Fruit fly (Drosophila melanogaster) whole organism, embryonic: Measurements from ENCODE around the gene CG7536.

ENCODE experiments used
- B-H2 ChIP-seq: fragments of 200-800 bp; sonication (Bioruptor generic); optimal IDR thresholded peaks from 2 replicates; lab custom pipeline; 2018; ENCODE audit warnings: missing biosample characterization, mild to moderate bottlenecking, missing genetic modification characterization
- C15 ChIP-seq: fragments of 200-800 bp; sonication (Bioruptor generic); IDR thresholded peaks from 3 replicates; pipeline ENCODE4 v1.3.6; 2022; ENCODE audit warnings: missing biosample characterization, missing genetic modification characterization
- CG10654 ChIP-seq: fragments of 200-800 bp; sonication (Bioruptor generic); optimal IDR thresholded peaks from 2 replicates; lab custom pipeline; 2016; ENCODE audit warnings: missing biosample characterization, missing genetic modification characterization
- CG10979 ChIP-seq: fragments of 200-800 bp; sonication (Bioruptor generic); optimal IDR thresholded peaks from 2 replicates; lab custom pipeline; 2018; ENCODE audit warnings: missing biosample characterization, mild to moderate bottlenecking, missing genetic modification characterization, moderate library complexity
- CG11398 ChIP-seq: fragments of 200-800 bp; sonication (Bioruptor generic); optimal IDR thresholded peaks from 2 replicates; lab custom pipeline; 2016; ENCODE audit warnings: missing biosample characterization, missing genetic modification characterization
- CG11504 ChIP-seq: fragments of 200-800 bp; sonication (Bioruptor generic); optimal IDR thresholded peaks from 3 replicates; lab custom pipeline; 2019; ENCODE audit warnings: missing biosample characterization, mild to moderate bottlenecking, missing genetic modification characterization, moderate library complexity
- CG11696 ChIP-seq: fragments of 200-800 bp; sonication (Bioruptor generic); IDR thresholded peaks from 2 replicates; pipeline ENCODE4 v1.3.6; 2022; ENCODE audit warnings: missing biosample characterization, missing genetic modification characterization
- CG13296 ChIP-seq: fragments of 200-800 bp; sonication (Bioruptor generic); optimal IDR thresholded peaks from 3 replicates; lab custom pipeline; 2018; ENCODE audit warnings: missing biosample characterization, mild to moderate bottlenecking, missing genetic modification characterization
- CG14710 ChIP-seq: fragments of 200-800 bp; sonication (Bioruptor generic); optimal IDR thresholded peaks from 3 replicates; lab custom pipeline; 2019; ENCODE audit warnings: missing biosample characterization, mild to moderate bottlenecking, missing genetic modification characterization, moderate library complexity
- CG15696 ChIP-seq: fragments of 200-800 bp; sonication (Bioruptor generic); optimal IDR thresholded peaks from 2 replicates; lab custom pipeline; 2019; ENCODE audit warnings: missing biosample characterization, mild to moderate bottlenecking, missing genetic modification characterization, moderate library complexity
- CG1832 ChIP-seq: fragments of 200-800 bp; sonication (Bioruptor generic); optimal IDR thresholded peaks from 2 replicates; lab custom pipeline; 2017; ENCODE audit warnings: missing biosample characterization, mild to moderate bottlenecking, missing genetic modification characterization, inconsistent platforms
- CG2116 ChIP-seq: fragments of 200-800 bp; sonication (Bioruptor generic); optimal IDR thresholded peaks from 3 replicates; lab custom pipeline; 2018; ENCODE audit warnings: missing biosample characterization, mild to moderate bottlenecking, missing genetic modification characterization
- CG30020 ChIP-seq: fragments of 200-800 bp; optimal IDR thresholded peaks from 2 replicates; lab custom pipeline; 2019; ENCODE audit warnings: missing biosample characterization, mild to moderate bottlenecking, missing genetic modification characterization, moderate library complexity
- CG3407 ChIP-seq: fragments of 200-800 bp; sonication (Bioruptor generic); optimal IDR thresholded peaks from 2 replicates; lab custom pipeline; 2018; ENCODE audit warnings: missing biosample characterization, mild to moderate bottlenecking, missing genetic modification characterization
- CG34376 ChIP-seq: fragments of 200-800 bp; sonication (Bioruptor generic); optimal IDR thresholded peaks from 2 replicates; lab custom pipeline; 2018; ENCODE audit warnings: missing biosample characterization, mild to moderate bottlenecking, missing genetic modification characterization
- CG6689 ChIP-seq: fragments of 200-800 bp; sonication (Bioruptor generic); IDR thresholded peaks from 2 replicates; pipeline ENCODE4 v1.3.6; 2022; ENCODE audit warnings: missing biosample characterization, missing genetic modification characterization
- CG7963 ChIP-seq: fragments of 200-800 bp; sonication (Bioruptor generic); IDR thresholded peaks from 3 replicates; pipeline ENCODE4 v1.3.6; 2022; ENCODE audit warnings: missing biosample characterization, missing genetic modification characterization; ENCODE audit not compliant: partially characterized antibody
- CG8290 ChIP-seq, 3 experiments: fragments of 200-800 bp; sonication (Bioruptor generic); optimal IDR thresholded peaks; 2 replicates each; lab custom pipeline; 2016 to 2019; ENCODE audit warnings: missing biosample characterization in 3 of 3, missing genetic modification characterization in 3 of 3, mild to moderate bottlenecking in 2 of 3, moderate library complexity in 1 of 3
- CG9797 ChIP-seq: fragments of 200-800 bp; sonication (Bioruptor generic); optimal IDR thresholded peaks from 3 replicates; lab custom pipeline; 2018; ENCODE audit warnings: missing biosample characterization, mild to moderate bottlenecking, missing genetic modification characterization
- CG9932 ChIP-seq: fragments of 200-800 bp; sonication (Bioruptor generic); IDR thresholded peaks from 2 replicates; pipeline ENCODE4 v1.3.6; 2022; ENCODE audit warnings: missing biosample characterization, missing genetic modification characterization
- CoRest ChIP-seq: fragments of 200-800 bp; sonication (Bioruptor generic); optimal IDR thresholded peaks from 3 replicates; lab custom pipeline; 2018; ENCODE audit warnings: missing biosample characterization, mild to moderate bottlenecking, missing genetic modification characterization, moderate library complexity
- Dbx ChIP-seq: fragments of 200-800 bp; sonication (Bioruptor generic); IDR thresholded peaks from 3 replicates; pipeline ENCODE4 v1.3.6; 2022; ENCODE audit warnings: missing biosample characterization, missing genetic modification characterization
- Dfd ChIP-seq, 2 experiments: fragments of >200 bp; optimal IDR thresholded peaks; 2 replicates each; lab custom pipeline; 2017; ENCODE audit warnings: missing biosample characterization in 2 of 2, missing genetic modification characterization in 2 of 2
- Doc3 ChIP-seq: fragments of 200-800 bp; sonication (Bioruptor generic); IDR thresholded peaks from 3 replicates; pipeline ENCODE4 v1.3.6; 2022; ENCODE audit warnings: missing biosample characterization, missing genetic modification characterization; ENCODE audit not compliant: partially characterized antibody
- Fer3 ChIP-seq: fragments of 200-800 bp; sonication (Bioruptor generic); optimal IDR thresholded peaks from 2 replicates; lab custom pipeline; 2018; ENCODE audit warnings: missing biosample characterization, mild to moderate bottlenecking, missing genetic modification characterization, moderate library complexity
- Gsc ChIP-seq: fragments of 200-800 bp; sonication (Bioruptor generic); IDR thresholded peaks from 2 replicates; pipeline ENCODE4 v1.3.6; 2022; ENCODE audit warnings: missing biosample characterization, missing genetic modification characterization
- HLH4C ChIP-seq: fragments of 200-800 bp; sonication (Bioruptor generic); IDR thresholded peaks from 3 replicates; pipeline ENCODE4 v1.3.6; 2022; ENCODE audit warnings: missing biosample characterization, missing genetic modification characterization; ENCODE audit not compliant: partially characterized antibody
- HLH54F ChIP-seq: fragments of 200-800 bp; sonication (Bioruptor generic); optimal IDR thresholded peaks from 3 replicates; lab custom pipeline; 2016; ENCODE audit warnings: missing biosample characterization, missing genetic modification characterization
- Hr39 ChIP-seq: fragments of >200 bp; optimal IDR thresholded peaks from 2 replicates; lab custom pipeline; 2017
- Hr51 ChIP-seq, 2 experiments: fragments of 200-800 bp; sonication (Bioruptor generic); optimal IDR thresholded peaks; 2 replicates in 1 of 2; 3 replicates in 1 of 2; lab custom pipeline; 2016 to 2018; ENCODE audit warnings: missing biosample characterization in 2 of 2, missing genetic modification characterization in 2 of 2, mild to moderate bottlenecking in 1 of 2, moderate library complexity in 1 of 2
- MBD-R2 ChIP-seq: fragments of 200-800 bp; sonication (Bioruptor generic); IDR thresholded peaks from 2 replicates; pipeline ENCODE4 v1.3.6; 2022; ENCODE audit warnings: missing biosample characterization, missing genetic modification characterization
- Meics ChIP-seq: fragments of 200-800 bp; sonication (Bioruptor generic); optimal IDR thresholded peaks from 2 replicates; lab custom pipeline; 2017; ENCODE audit warnings: missing biosample characterization, mild to moderate bottlenecking, missing genetic modification characterization
- NK7.1 ChIP-seq: fragments of 200-800 bp; sonication (Bioruptor generic); optimal IDR thresholded peaks from 3 replicates; lab custom pipeline; 2016; ENCODE audit warnings: missing biosample characterization, missing genetic modification characterization
- Pdp1 ChIP-seq, 2 experiments: fragments of 200-800 bp; sonication (Bioruptor generic); optimal IDR thresholded peaks; 3 replicates each; lab custom pipeline; 2016; ENCODE audit warnings: missing biosample characterization in 2 of 2, missing genetic modification characterization in 2 of 2, mild to moderate bottlenecking in 1 of 2, moderate library complexity in 1 of 2
- Rfx ChIP-seq: fragments of 200-800 bp; sonication (Bioruptor generic); IDR thresholded peaks from 2 replicates; pipeline ENCODE4 v1.3.6; 2022; ENCODE audit warnings: missing biosample characterization, missing genetic modification characterization
- Scr ChIP-seq: fragments of 200-800 bp; sonication (Bioruptor generic); IDR thresholded peaks from 2 replicates; pipeline ENCODE4 v1.3.6; 2022; ENCODE audit warnings: missing biosample characterization, missing genetic modification characterization; ENCODE audit not compliant: partially characterized antibody
- Sry-δ ChIP-seq: fragments of 200-800 bp; sonication (Bioruptor generic); optimal IDR thresholded peaks from 2 replicates; lab custom pipeline; 2016; ENCODE audit warnings: missing biosample characterization, missing genetic modification characterization
- TFAM ChIP-seq: fragments of 200-800 bp; sonication (Bioruptor generic); optimal IDR thresholded peaks from 2 replicates; lab custom pipeline; 2017; ENCODE audit warnings: missing biosample characterization, missing genetic modification characterization, inconsistent platforms
- ash1 ChIP-seq: fragments of 200-800 bp; sonication (Bioruptor generic); optimal IDR thresholded peaks from 2 replicates; lab custom pipeline; 2018; ENCODE audit warnings: missing biosample characterization, mild to moderate bottlenecking, missing genetic modification characterization
- eve ChIP-seq, 2 experiments: fragments of >200 bp; optimal IDR thresholded peaks; 2 replicates each; lab custom pipeline; 2017; ENCODE audit warnings: missing biosample characterization in 2 of 2, missing genetic modification characterization in 2 of 2
- ham ChIP-seq: fragments of 200-800 bp; sonication (Bioruptor generic); IDR thresholded peaks from 2 replicates; pipeline ENCODE4 v1.3.6; 2022; ENCODE audit warnings: missing biosample characterization, missing genetic modification characterization
- hb ChIP-seq: fragments of 200-800 bp; sonication (Bioruptor generic); IDR thresholded peaks from 3 replicates; pipeline ENCODE4 v1.3.6; 2022; ENCODE audit warnings: missing biosample characterization, missing genetic modification characterization; ENCODE audit not compliant: partially characterized antibody
- hkb ChIP-seq, 2 experiments: fragments of 200-800 bp in 1 of 2; fragments of >200 bp in 1 of 2; sonication (Bioruptor generic) in 1 of 2; IDR thresholded peaks in 1 of 2; optimal IDR thresholded peaks in 1 of 2; 2 replicates each; pipeline versions ENCODE4 v1.3.6 to Lab custom; 2017 to 2022; ENCODE audit warnings: missing biosample characterization in 1 of 2, missing genetic modification characterization in 1 of 2
- knrl ChIP-seq: fragments of 200-800 bp; sonication (Bioruptor generic); IDR thresholded peaks from 3 replicates; pipeline ENCODE4 v1.3.6; 2022; ENCODE audit warnings: missing biosample characterization, missing genetic modification characterization; ENCODE audit not compliant: partially characterized antibody
- maf-S ChIP-seq: fragments of 200-800 bp; sonication (Bioruptor generic); optimal IDR thresholded peaks from 2 replicates; lab custom pipeline; 2016; ENCODE audit warnings: missing biosample characterization, missing genetic modification characterization
- mam ChIP-seq: fragments of 200-800 bp; sonication (Bioruptor generic); optimal IDR thresholded peaks from 3 replicates; lab custom pipeline; 2016; ENCODE audit warnings: missing biosample characterization, missing genetic modification characterization
- phol ChIP-seq: fragments of 200-800 bp; sonication (Bioruptor generic); optimal IDR thresholded peaks from 3 replicates; lab custom pipeline; 2018; ENCODE audit warnings: missing biosample characterization, mild to moderate bottlenecking, missing genetic modification characterization, moderate library complexity
- so ChIP-seq: fragments of 200-800 bp; sonication (Bioruptor generic); IDR thresholded peaks from 3 replicates; pipeline ENCODE4 v1.3.6; 2022; ENCODE audit warnings: missing biosample characterization, missing genetic modification characterization
- stc ChIP-seq: fragments of 200-800 bp; sonication (Bioruptor generic); IDR thresholded peaks from 2 replicates; pipeline ENCODE4 v1.3.6; 2022; ENCODE audit warnings: missing biosample characterization, missing genetic modification characterization
- tup ChIP-seq: fragments of 200-800 bp; sonication (Bioruptor generic); optimal IDR thresholded peaks from 2 replicates; lab custom pipeline; 2016; ENCODE audit warnings: missing biosample characterization, mild to moderate bottlenecking, missing genetic modification characterization, moderate library complexity

The CG7536 gene

dm6 chrX:18090333-18090732, 2.0 kb upstream of the CG7536 start, which contains the start of gene Swt1 (continued):
- TF ChIP-seq tup (GFP tag; lab: Kevin White, UChicago) (no peak), CG13296 (GFP tag; lab: Kevin White, UChicago) (no peak), CG6689 (no peak), ham (GFP tag; lab: Robert Waterston, UW) (no peak), eve (GFP tag; optimal IDR thresholded peaks at IDR 0.05; lab: Kevin White, UChicago) (no peak), CG11398 (GFP tag; lab: Kevin White, UChicago) (no peak), Doc3 (GFP tag; lab: Robert Waterston, UW) (peak; percentile 88), CG10654 (GFP tag; lab: Kevin White, UChicago) (no peak), CG34376 (GFP tag; lab: Kevin White, UChicago) (no peak), maf-S (GFP tag; lab: Kevin White, UChicago) (no peak), NK7.1 (GFP tag; lab: Kevin White, UChicago) (no peak), HLH4C (GFP tag; lab: Robert Waterston, UW) (peak; percentile 95), CG9932 (GFP tag; lab: Robert Waterston, UW) (0 out of 2 replicates have a peak, but pooled peaks have one; percentile 28), hb (GFP tag; lab: Robert Waterston, UW) (peak; percentile 87), HLH54F (GFP tag; lab: Kevin White, UChicago) (no peak), MBD-R2 (peak; percentile 65), CG15696 (no peak), hkb (optimal IDR thresholded peaks at IDR 0.05; lab: Kevin White, UChicago) (no peak), hkb (GFP tag; IDR thresholded peaks at IDR 0.05; lab: Robert Waterston, UW) (peak; percentile 7; the same call in 1 of the 2 replicates), phol (tag; lab: Kevin White, UChicago) (no peak), CG10979 (tag; lab: Kevin White, UChicago) (no peak), CG1832 (GFP tag; lab: Kevin White, UChicago) (no peak), Hr39 (no peak), CG7963 (peak; percentile 86), knrl (GFP tag; lab: Robert Waterston, UW) (peak; percentile 90), CG14710 (tag; lab: Kevin White, UChicago) (peak; percentile 16), CG8290 (GFP tag; optimal IDR thresholded peaks at IDR 0.05; lab: Kevin White, UChicago) (peak; percentile 72), CG8290 (tag; optimal IDR thresholded peaks at IDR 0.05; lab: Kevin White, UChicago) (peak; percentile 91 to 93), CG11696 (GFP tag; lab: Robert Waterston, UW) (no peak), Fer3 (tag; lab: Kevin White, UChicago) (no peak), Dfd (GFP tag; optimal IDR thresholded peaks at IDR 0.05; lab: Kevin White, UChicago) (no peak), Rfx (GFP tag; lab: Robert Waterston, UW) (peak; percentile 44; the same call in 1 of the 2 replicates), CoRest (tag; lab: Kevin White, UChicago) (peak; percentile 6), CG9797 (GFP tag; lab: Kevin White, UChicago) (no peak), Hr51 (GFP tag; optimal IDR thresholded peaks at IDR 0.05; lab: Kevin White, UChicago) (no peak), Dbx (peak; percentile 36; the same call in 1 of the 3 replicates), so (GFP tag; lab: Robert Waterston, UW) (no peak), TFAM (GFP tag; lab: Kevin White, UChicago) (no peak), CG30020 (tag; lab: Kevin White, UChicago) (peak; percentile 6), Meics (no peak), CG11504 (tag; lab: Kevin White, UChicago) (peak; percentile 30), Gsc (no peak), Sry-δ (GFP tag; lab: Kevin White, UChicago) (peak; percentile 81), C15 (GFP tag; lab: Robert Waterston, UW) (no peak), CG2116 (peak; percentile 39), CG3407 (GFP tag; lab: Kevin White, UChicago) (no peak), Scr (GFP tag; lab: Robert Waterston, UW) (peak; percentile 92), ash1 (GFP tag; lab: Kevin White, UChicago) (no peak), stc (no peak), B-H2 (GFP tag; lab: Kevin White, UChicago) (no peak), mam (GFP tag; lab: Kevin White, UChicago) (no peak), Pdp1 (GFP tag; optimal IDR thresholded peaks at IDR 0.05; lab: Kevin White, UChicago) (no peak)
